Fruit fly (Drosophila melanogaster) whole organism, pupa: ENCODE results near the gene Rbcn-3B.
A peak's percentile ranks its signal among the peaks of the same experiment; 100 is the strongest.

Source experiments
- CG10348 ChIP-seq: fragments of 200-800 bp; sonication (Bioruptor generic); IDR thresholded peaks from 2 replicates; pipeline ENCODE4 v1.3.6; 2022; ENCODE audit warnings: missing biosample characterization, missing genetic modification characterization
- CG12605 ChIP-seq: fragments of 200-800 bp; sonication (Bioruptor generic); IDR thresholded peaks from 2 replicates; pipeline ENCODE4 v1.3.6; 2022; ENCODE audit warnings: missing biosample characterization, missing genetic modification characterization
- CG13204 ChIP-seq: fragments of 200-800 bp; sonication (Bioruptor generic); optimal IDR thresholded peaks from 2 replicates; lab custom pipeline; 2018; ENCODE audit warnings: missing biosample characterization, mild to moderate bottlenecking, missing genetic modification characterization, moderate library complexity
- CG14655 ChIP-seq: fragments of 200-800 bp; sonication (Bioruptor generic); optimal IDR thresholded peaks from 3 replicates; lab custom pipeline; 2017; ENCODE audit warnings: mild to moderate bottlenecking, missing biosample characterization, missing genetic modification reagents, missing genetic modification characterization
- CG15710 ChIP-seq: fragments of 200-800 bp; sonication (Bioruptor generic); optimal IDR thresholded peaks from 2 replicates; lab custom pipeline; 2018; ENCODE audit warnings: missing biosample characterization, mild to moderate bottlenecking, missing genetic modification characterization, moderate library complexity
- CG17806 ChIP-seq: fragments of 200-800 bp; sonication (Bioruptor generic); optimal IDR thresholded peaks from 2 replicates; lab custom pipeline; 2018; ENCODE audit warnings: missing biosample characterization, mild to moderate bottlenecking, missing genetic modification characterization, moderate library complexity
- CG32121 ChIP-seq: fragments of 200-800 bp; sonication (Bioruptor generic); IDR thresholded peaks from 2 replicates; pipeline ENCODE4 v1.3.6; 2022; ENCODE audit warnings: missing biosample characterization, missing genetic modification characterization
- CG34367 ChIP-seq: fragments of 200-800 bp; sonication (Bioruptor generic); optimal IDR thresholded peaks from 2 replicates; lab custom pipeline; 2018; ENCODE audit warnings: missing biosample characterization, mild to moderate bottlenecking, missing genetic modification characterization
- CG4496 ChIP-seq: fragments of 200-800 bp; sonication (Bioruptor generic); IDR thresholded peaks from 3 replicates; pipeline ENCODE4 v1.3.6; 2022; ENCODE audit warnings: missing biosample characterization, missing genetic modification characterization
- CG8159 ChIP-seq: fragments of 200-800 bp; sonication (Bioruptor generic); optimal IDR thresholded peaks from 3 replicates; lab custom pipeline; 2018; ENCODE audit warnings: missing biosample characterization, mild to moderate bottlenecking, missing genetic modification characterization, moderate library complexity
- CG8301 ChIP-seq: fragments of 200-800 bp; sonication (Bioruptor generic); optimal IDR thresholded peaks from 2 replicates; lab custom pipeline; 2018; ENCODE audit warnings: missing biosample characterization, mild to moderate bottlenecking, missing genetic modification characterization
- CG9948 ChIP-seq: fragments of 200-800 bp; sonication (Bioruptor generic); optimal IDR thresholded peaks from 2 replicates; lab custom pipeline; 2018; ENCODE audit warnings: missing biosample characterization, mild to moderate bottlenecking, missing genetic modification characterization, moderate library complexity
- D1 ChIP-seq: fragments of 200-800 bp; sonication (Bioruptor generic); optimal IDR thresholded peaks from 2 replicates; lab custom pipeline; 2018; ENCODE audit warnings: missing biosample characterization, mild to moderate bottlenecking, missing genetic modification characterization, moderate library complexity
- EcR ChIP-seq: fragments of 200-800 bp; sonication (Bioruptor generic); optimal IDR thresholded peaks from 3 replicates; lab custom pipeline; 2019; ENCODE audit warnings: missing biosample characterization, missing genetic modification characterization, mild to moderate bottlenecking, moderate library complexity, missing genetic modification reagents
- Ets98B ChIP-seq: fragments of 200-800 bp; sonication (Bioruptor generic); IDR thresholded peaks from 2 replicates; pipeline ENCODE4 v1.3.6; 2022; ENCODE audit warnings: missing biosample characterization, missing genetic modification characterization
- Pif1A ChIP-seq: fragments of 200-800 bp; sonication (Bioruptor generic); optimal IDR thresholded peaks from 3 replicates; lab custom pipeline; 2016; ENCODE audit warnings: missing biosample characterization, missing genetic modification characterization
- Pif1B ChIP-seq: fragments of 200-800 bp; sonication (Bioruptor generic); optimal IDR thresholded peaks from 3 replicates; lab custom pipeline; 2016; ENCODE audit warnings: missing biosample characterization, missing genetic modification characterization
- Snoo ChIP-seq: fragments of 200-800 bp; sonication (Bioruptor generic); optimal IDR thresholded peaks from 3 replicates; lab custom pipeline; 2017; ENCODE audit warnings: missing biosample characterization, mild to moderate bottlenecking, missing genetic modification characterization, inconsistent platforms
- fd96Ca ChIP-seq: fragments of 200-800 bp; sonication (Bioruptor generic); IDR thresholded peaks from 3 replicates; pipeline ENCODE4 v1.3.6; 2022; ENCODE audit warnings: missing biosample characterization, missing genetic modification characterization
- gl ChIP-seq: fragments of 200-800 bp; sonication (Bioruptor generic); optimal IDR thresholded peaks from 2 replicates; lab custom pipeline; 2018; ENCODE audit warnings: missing biosample characterization, mild to moderate bottlenecking, missing genetic modification characterization
- rn ChIP-seq: fragments of 200-800 bp; sonication (Bioruptor generic); IDR thresholded peaks from 2 replicates; pipeline ENCODE4 v1.3.6; 2022; ENCODE audit warnings: missing biosample characterization, missing genetic modification characterization

Gene Rbcn-3B

dm6 chrX:1903077-1903476 lies 5.6 kb upstream of the Rbcn-3B start, which contains the start of gene CG32801:
Gene CG32801, minus strand, starts transcription at chrX:1903177.
- TF ChIP-seq CG4496 (GFP tag; lab: Robert Waterston, UW) (no peak), gl (no peak), CG10348 (no peak), D1 (tag; lab: Kevin White, UChicago) (no peak), CG8301 (no peak), Snoo (tag; lab: Kevin White, UChicago) (no peak), Pif1B (no peak), CG14655 (no peak), CG9948 (tag; lab: Kevin White, UChicago) (no peak), EcR (GFP tag; lab: Kevin White, UChicago) (no peak), CG34367 (no peak), CG15710 (no peak), CG17806 (tag; lab: Kevin White, UChicago) (no peak), CG32121 (no peak), CG12605 (GFP tag; lab: Robert Waterston, UW) (no peak), Ets98B (GFP tag; lab: Robert Waterston, UW) (no peak), CG8159 (no peak), rn (GFP tag; lab: Robert Waterston, UW) (no peak), fd96Ca (GFP tag; lab: Robert Waterston, UW) (no peak)
- TF ChIP-seq, all 21 proteins: peak for 0

dm6 chrX:1903968-1904367 lies 4.8 kb upstream of the Rbcn-3B start:
- TF ChIP-seq CG10348 (no peak), CG8301 (no peak), gl (no peak), EcR (GFP tag; lab: Kevin White, UChicago) (no peak), rn (GFP tag; lab: Robert Waterston, UW) (no peak), CG13204 (no peak), CG32121 (no peak), CG14655 (no peak), Pif1B (no peak), D1 (tag; lab: Kevin White, UChicago) (no peak), CG12605 (GFP tag; lab: Robert Waterston, UW) (no peak), Ets98B (GFP tag; lab: Robert Waterston, UW) (no peak), CG15710 (no peak), CG17806 (tag; lab: Kevin White, UChicago) (no peak)

- TF ChIP-seq EcR (GFP tag; lab: Kevin White, UChicago) (peak; percentile 25), D1 (tag; lab: Kevin White, UChicago) (no peak), CG17806 (tag; lab: Kevin White, UChicago) (peak; percentile 48), CG8159 (peak; percentile 63), CG9948 (tag; lab: Kevin White, UChicago) (peak; percentile 44), Snoo (tag; lab: Kevin White, UChicago) (peak; percentile 29), CG12605 (GFP tag; lab: Robert Waterston, UW) (no peak), CG13204 (no peak), Pif1B (peak; percentile 47), CG4496 (GFP tag; lab: Robert Waterston, UW) (peak; percentile 62; the same call in 2 of the 3 replicates), CG32121 (peak; percentile 41; the same call in 1 of the 2 replicates), Pif1A (GFP tag; lab: Kevin White, UChicago) (peak; percentile 59), CG34367 (peak; percentile 40), Ets98B (GFP tag; lab: Robert Waterston, UW) (peak; percentile 50), fd96Ca (GFP tag; lab: Robert Waterston, UW) (peak; percentile 57; the same call in 1 of the 3 replicates), CG8301 (peak; percentile 59), gl (peak; percentile 21), CG14655 (no peak), CG10348 (no peak), CG15710 (peak; percentile 54), rn (GFP tag; lab: Robert Waterston, UW) (no peak)
- TF ChIP-seq, all 21 proteins: peak for 15
Measured at dm6 chrX:1907727-1908264, 924 bp upstream of the Rbcn-3B start, which contains the start of gene mip130. Gene mip130, plus strand, starts transcription at chrX:1908239.

- no peak for TF ChIP-seq CG9948 (tag; lab: Kevin White, UChicago)
- TF ChIP-seq Pif1B, result no peak
- no peak for TF ChIP-seq CG12605 (GFP tag; lab: Robert Waterston, UW)
- TF ChIP-seq fd96Ca (GFP tag; lab: Robert Waterston, UW), result no peak
- TF ChIP-seq CG15710, result no peak
- TF ChIP-seq Pif1A (GFP tag; lab: Kevin White, UChicago), result no peak
- no peak for TF ChIP-seq D1 (tag; lab: Kevin White, UChicago)
- TF ChIP-seq Snoo (tag; lab: Kevin White, UChicago), result no peak
- TF ChIP-seq CG14655, result no peak
- no peak for TF ChIP-seq CG34367
- TF ChIP-seq CG32121, result no peak
- TF ChIP-seq CG4496 (GFP tag; lab: Robert Waterston, UW), result no peak
- TF ChIP-seq rn (GFP tag; lab: Robert Waterston, UW), result no peak
- no peak for TF ChIP-seq CG8159
- no peak for TF ChIP-seq Ets98B (GFP tag; lab: Robert Waterston, UW)
- no peak for TF ChIP-seq CG13204
- TF ChIP-seq EcR (GFP tag; lab: Kevin White, UChicago), result no peak
- TF ChIP-seq CG8301, result no peak
- no peak for TF ChIP-seq gl
- no peak for TF ChIP-seq CG10348
Measured at dm6 chrX:1909533-1909932, 813 bp downstream of the Rbcn-3B start.

dm6 chrX:1922765-1923501 lies 14.2 kb downstream of the Rbcn-3B start, which contains the start of the genes eIF2Bepsilon and Ocrl:
Gene eIF2Bepsilon, minus strand, starts transcription at chrX:1922874.
Gene Ocrl, plus strand, starts transcription at chrX:1922981.
- TF ChIP-seq EcR (GFP tag; lab: Kevin White, UChicago) (peak; percentile 49), CG4496 (GFP tag; lab: Robert Waterston, UW) (no peak)
